Fruit fly (Drosophila melanogaster) whole organism, embryonic: ENCODE data around the gene mthl1.

ENCODE experiments used
- ATbp ChIP-seq: fragments of 200-800 bp; sonication (Bioruptor generic); optimal IDR thresholded peaks from 2 replicates; lab custom pipeline; 2017; ENCODE audit warnings: missing biosample characterization, mild to moderate bottlenecking, missing genetic modification characterization, missing genetic modification reagents
- Atf6 ChIP-seq: fragments of 200-800 bp; sonication (Bioruptor generic); IDR thresholded peaks from 2 replicates; pipeline ENCODE4 v1.3.6; 2022; ENCODE audit warnings: missing biosample characterization, missing genetic modification characterization
- CG10543 ChIP-seq: fragments of 200-800 bp; sonication (Bioruptor generic); optimal IDR thresholded peaks from 3 replicates; lab custom pipeline; 2017; ENCODE audit warnings: missing biosample characterization, mild to moderate bottlenecking, missing genetic modification characterization, moderate library complexity
- CG13287 ChIP-seq: fragments of 200-800 bp; sonication (Bioruptor generic); IDR thresholded peaks from 2 replicates; pipeline ENCODE4 v1.3.6; 2022; ENCODE audit warnings: missing biosample characterization, missing genetic modification characterization; ENCODE audit not compliant: partially characterized antibody
- CG14050 ChIP-seq: fragments of 200-800 bp; sonication (Bioruptor generic); IDR thresholded peaks from 3 replicates; pipeline ENCODE4 v1.3.6; 2022; ENCODE audit warnings: missing biosample characterization, missing genetic modification characterization
- CG15479 ChIP-seq: fragments of 200-800 bp; sonication (Bioruptor generic); optimal IDR thresholded peaks from 3 replicates; lab custom pipeline; 2019; ENCODE audit warnings: missing biosample characterization, mild to moderate bottlenecking, missing genetic modification characterization, moderate library complexity
- CG15601 ChIP-seq: fragments of 200-800 bp; sonication (Bioruptor generic); optimal IDR thresholded peaks from 3 replicates; lab custom pipeline; 2019; ENCODE audit warnings: missing biosample characterization, mild to moderate bottlenecking, missing genetic modification characterization, moderate library complexity
- CG1603 ChIP-seq: fragments of 200-800 bp; sonication (Bioruptor generic); optimal IDR thresholded peaks from 2 replicates; lab custom pipeline; 2019; ENCODE audit warnings: missing biosample characterization, mild to moderate bottlenecking, missing genetic modification characterization, moderate library complexity
- CG16779 ChIP-seq: fragments of 200-800 bp; sonication (Bioruptor generic); IDR thresholded peaks from 2 replicates; pipeline ENCODE4 v1.3.6; 2022; ENCODE audit warnings: missing biosample characterization, missing genetic modification characterization
- CG16863 ChIP-seq: fragments of 200-800 bp; sonication (Bioruptor generic); optimal IDR thresholded peaks from 3 replicates; lab custom pipeline; 2016; ENCODE audit warnings: missing biosample characterization, missing genetic modification characterization
- CG17385 ChIP-seq: fragments of 200-800 bp; sonication (Bioruptor generic); optimal IDR thresholded peaks from 3 replicates; lab custom pipeline; 2018; ENCODE audit warnings: missing biosample characterization, mild to moderate bottlenecking, missing genetic modification characterization
- CG2199 ChIP-seq: fragments of 200-800 bp; sonication (Bioruptor generic); IDR thresholded peaks from 3 replicates; pipeline ENCODE4 v1.3.6; 2022; ENCODE audit warnings: missing biosample characterization, missing genetic modification characterization
- CG30020 ChIP-seq: fragments of 200-800 bp; optimal IDR thresholded peaks from 2 replicates; lab custom pipeline; 2019; ENCODE audit warnings: missing biosample characterization, mild to moderate bottlenecking, missing genetic modification characterization, moderate library complexity
- CG4707 ChIP-seq: fragments of 200-800 bp; sonication (Bioruptor generic); optimal IDR thresholded peaks from 2 replicates; lab custom pipeline; 2018; ENCODE audit warnings: missing biosample characterization, mild to moderate bottlenecking, missing genetic modification characterization, moderate library complexity
- CG4820 ChIP-seq: fragments of 200-800 bp; sonication (Bioruptor generic); optimal IDR thresholded peaks from 3 replicates; lab custom pipeline; 2016; ENCODE audit warnings: missing biosample characterization, missing genetic modification characterization
- CG5180 ChIP-seq: fragments of 200-800 bp; sonication (Bioruptor generic); optimal IDR thresholded peaks from 3 replicates; lab custom pipeline; 2017; ENCODE audit warnings: missing biosample characterization, missing genetic modification characterization, mild to moderate bottlenecking, moderate library complexity, missing genetic modification reagents
- CG6654 ChIP-seq: fragments of 200-800 bp; sonication (Bioruptor generic); optimal IDR thresholded peaks from 2 replicates; lab custom pipeline; 2017; ENCODE audit warnings: missing biosample characterization, mild to moderate bottlenecking, missing genetic modification characterization
- CG6854 ChIP-seq: fragments of 200-800 bp; sonication (Bioruptor generic); optimal IDR thresholded peaks from 3 replicates; lab custom pipeline; 2017; ENCODE audit warnings: missing biosample characterization, mild to moderate bottlenecking, missing genetic modification characterization
- CG8765 ChIP-seq: fragments of 200-800 bp; sonication (Bioruptor generic); IDR thresholded peaks from 2 replicates; pipeline ENCODE4 v1.3.6; 2022; ENCODE audit warnings: missing biosample characterization, missing genetic modification characterization
- CrebB ChIP-seq: fragments of 200-800 bp; sonication (Bioruptor generic); optimal IDR thresholded peaks from 3 replicates; lab custom pipeline; 2018; ENCODE audit warnings: missing biosample characterization, mild to moderate bottlenecking, missing genetic modification characterization
- ERR ChIP-seq: fragments of 200-800 bp; sonication (Bioruptor generic); optimal IDR thresholded peaks from 2 replicates; lab custom pipeline; 2016; ENCODE audit warnings: missing biosample characterization, missing genetic modification characterization
- GATAe ChIP-seq: fragments of 200-800 bp; sonication (Bioruptor generic); conservative IDR thresholded peaks from 2 replicates; pipeline ENCODE4 v1.3.6; 2022; ENCODE audit warnings: missing biosample characterization, missing genetic modification characterization
- Hr3 ChIP-seq: fragments of 200-800 bp; sonication (Bioruptor generic); optimal IDR thresholded peaks from 3 replicates; lab custom pipeline; 2016; ENCODE audit warnings: missing biosample characterization, missing genetic modification characterization
- Meics ChIP-seq: fragments of 200-800 bp; sonication (Bioruptor generic); optimal IDR thresholded peaks from 2 replicates; lab custom pipeline; 2017; ENCODE audit warnings: missing biosample characterization, mild to moderate bottlenecking, missing genetic modification characterization
- Mrtf ChIP-seq: fragments of 200-800 bp; sonication (Bioruptor generic); IDR thresholded peaks from 3 replicates; pipeline ENCODE4 v1.3.6; 2022; ENCODE audit warnings: missing biosample characterization, missing genetic modification characterization
- Oaz ChIP-seq: fragments of 200-800 bp; sonication (Bioruptor generic); IDR thresholded peaks from 2 replicates; pipeline ENCODE4 v1.3.6; 2022; ENCODE audit warnings: missing biosample characterization, missing genetic modification characterization
- Oli ChIP-seq: fragments of 200-800 bp; sonication (Bioruptor generic); optimal IDR thresholded peaks from 2 replicates; lab custom pipeline; 2018; ENCODE audit warnings: missing biosample characterization, mild to moderate bottlenecking, missing genetic modification characterization, moderate library complexity
- bab2 ChIP-seq: fragments of 200-800 bp; sonication (Bioruptor generic); optimal IDR thresholded peaks from 2 replicates; lab custom pipeline; 2016; ENCODE audit warnings: missing biosample characterization, missing genetic modification characterization
- bowl ChIP-seq: fragments of 200-800 bp; sonication (Bioruptor generic); IDR thresholded peaks from 2 replicates; pipeline ENCODE4 v1.3.6; 2022; ENCODE audit warnings: missing biosample characterization, missing genetic modification characterization
- crp ChIP-seq, 2 experiments: fragments of 200-800 bp; sonication (Bioruptor generic); optimal IDR thresholded peaks; 2 replicates in 1 of 2; 3 replicates in 1 of 2; lab custom pipeline; 2017; ENCODE audit warnings: missing biosample characterization in 2 of 2, missing genetic modification characterization in 2 of 2, mild to moderate bottlenecking in 1 of 2, moderate library complexity in 1 of 2
- gcm2 ChIP-seq: fragments of 200-800 bp; sonication (Bioruptor generic); optimal IDR thresholded peaks from 2 replicates; lab custom pipeline; 2016; ENCODE audit warnings: missing biosample characterization, missing genetic modification characterization
- gem ChIP-seq: fragments of 200-800 bp; sonication (Bioruptor generic); optimal IDR thresholded peaks from 2 replicates; lab custom pipeline; 2019; ENCODE audit warnings: missing biosample characterization, mild to moderate bottlenecking, missing genetic modification characterization, moderate library complexity
- jumu ChIP-seq: fragments of 200-800 bp; sonication (Bioruptor generic); optimal IDR thresholded peaks from 3 replicates; lab custom pipeline; 2016; ENCODE audit warnings: missing biosample characterization, missing genetic modification characterization
- lab ChIP-seq: fragments of 200-800 bp; sonication (Bioruptor generic); optimal IDR thresholded peaks from 3 replicates; lab custom pipeline; 2017; ENCODE audit warnings: missing biosample characterization, missing genetic modification characterization, mild to moderate bottlenecking, moderate library complexity, missing genetic modification reagents
- nerfin-1 ChIP-seq: fragments of 200-800 bp; sonication (Bioruptor generic); optimal IDR thresholded peaks from 3 replicates; lab custom pipeline; 2019; ENCODE audit warnings: missing biosample characterization, mild to moderate bottlenecking, missing genetic modification characterization, moderate library complexity
- nerfin-2 ChIP-seq: fragments of 200-800 bp; sonication (Bioruptor generic); IDR thresholded peaks from 2 replicates; pipeline ENCODE4 v1.3.6; 2022; ENCODE audit warnings: missing biosample characterization, missing genetic modification characterization; ENCODE audit not compliant: partially characterized antibody
- oc ChIP-seq: fragments of 200-800 bp; sonication (Bioruptor generic); optimal IDR thresholded peaks from 2 replicates; lab custom pipeline; 2018; ENCODE audit warnings: missing biosample characterization, mild to moderate bottlenecking, missing genetic modification characterization, moderate library complexity
- p53 ChIP-seq: fragments of 200-800 bp; sonication (Bioruptor generic); optimal IDR thresholded peaks from 2 replicates; lab custom pipeline; 2016; ENCODE audit warnings: missing biosample characterization, missing genetic modification characterization
- peb ChIP-seq: fragments of 200-800 bp; sonication (Bioruptor generic); IDR thresholded peaks from 2 replicates; pipeline ENCODE4 v1.3.6; 2022; ENCODE audit warnings: missing biosample characterization, missing genetic modification characterization
- phol ChIP-seq: fragments of 200-800 bp; sonication (Bioruptor generic); optimal IDR thresholded peaks from 3 replicates; lab custom pipeline; 2018; ENCODE audit warnings: missing biosample characterization, mild to moderate bottlenecking, missing genetic modification characterization, moderate library complexity
- pum ChIP-seq: fragments of 200-800 bp; sonication (Bioruptor generic); optimal IDR thresholded peaks from 2 replicates; lab custom pipeline; 2016; ENCODE audit warnings: missing biosample characterization, missing genetic modification characterization
- ranshi ChIP-seq: fragments of 200-800 bp; sonication (Bioruptor generic); IDR thresholded peaks from 2 replicates; pipeline ENCODE4 v1.3.6; 2022; ENCODE audit warnings: missing biosample characterization, missing genetic modification characterization
- schlank ChIP-seq: fragments of 200-800 bp; sonication (Bioruptor generic); optimal IDR thresholded peaks from 2 replicates; lab custom pipeline; 2018; ENCODE audit warnings: missing biosample characterization, mild to moderate bottlenecking, missing genetic modification characterization
- slbo ChIP-seq: fragments of 200-800 bp; sonication (Bioruptor generic); IDR thresholded peaks from 2 replicates; pipeline ENCODE4 v1.3.6; 2022; ENCODE audit warnings: missing biosample characterization, missing genetic modification characterization
- stc ChIP-seq: fragments of 200-800 bp; sonication (Bioruptor generic); IDR thresholded peaks from 2 replicates; pipeline ENCODE4 v1.3.6; 2022; ENCODE audit warnings: missing biosample characterization, missing genetic modification characterization
- trh ChIP-seq: fragments of 200-800 bp; sonication (Bioruptor generic); optimal IDR thresholded peaks from 2 replicates; lab custom pipeline; 2016; ENCODE audit warnings: missing biosample characterization, missing genetic modification characterization
- zfh1 ChIP-seq: fragments of 200-800 bp; sonication (Bioruptor generic); IDR thresholded peaks from 3 replicates; pipeline ENCODE4 v1.3.6; 2022; ENCODE audit warnings: missing biosample characterization, missing genetic modification characterization
- zfh2 ChIP-seq: fragments of 200-800 bp; sonication (Bioruptor generic); optimal IDR thresholded peaks from 2 replicates; lab custom pipeline; 2016; ENCODE audit warnings: missing biosample characterization, missing genetic modification characterization

mthl1 gene

dm6 chrX:16650078-16651063, 9.6 kb downstream of the mthl1 start (continued):
- TF ChIP-seq CG13287 (GFP tag; lab: Robert Waterston, UW) (no peak), CG16779 (no peak), crp (GFP tag; optimal IDR thresholded peaks at IDR 0.05; lab: Kevin White, UChicago) (no peak), bab2 (GFP tag; lab: Kevin White, UChicago) (peak; percentile 73), ERR (peak; percentile 70), Meics (peak; percentile 22), CG15601 (peak; percentile 37), slbo (GFP tag; lab: Robert Waterston, UW) (peak; percentile 21; the same call in 1 of the 2 replicates), schlank (tag; lab: Kevin White, UChicago) (peak; percentile 43), CG16863 (no peak), Mrtf (GFP tag; lab: Robert Waterston, UW) (peak; percentile 66), CrebB (tag; lab: Kevin White, UChicago) (no peak), nerfin-1 (tag; lab: Kevin White, UChicago) (no peak), Oaz (GFP tag; lab: Robert Waterston, UW) (peak; percentile 73), gcm2 (no peak), CG17385 (GFP tag; lab: Kevin White, UChicago) (peak; percentile 19), CG4820 (GFP tag; lab: Kevin White, UChicago) (no peak), phol (tag; lab: Kevin White, UChicago) (peak; percentile 5), gem (peak; percentile 51), zfh1 (GFP tag; lab: Robert Waterston, UW) (peak; percentile 84), GATAe (GFP tag; lab: Robert Waterston, UW) (no peak), CG2199 (GFP tag; lab: Robert Waterston, UW) (0 out of 3 replicates have a peak, but pooled peaks have one; percentile 48), CG30020 (tag; lab: Kevin White, UChicago) (no peak), Hr3 (GFP tag; lab: Kevin White, UChicago) (peak; percentile 67), CG1603 (tag; lab: Kevin White, UChicago) (peak; percentile 41), p53 (GFP tag; lab: Kevin White, UChicago) (peak; percentile 27), jumu (peak; percentile 80), CG8765 (no peak), CG6654 (GFP tag; lab: Kevin White, UChicago) (no peak), CG14050 (GFP tag; lab: Robert Waterston, UW) (peak; percentile 75), CG10543 (GFP tag; lab: Kevin White, UChicago) (peak; percentile 22), peb (GFP tag; lab: Robert Waterston, UW) (no peak), CG5180 (GFP tag; lab: Kevin White, UChicago) (peak; percentile 2), CG15479 (GFP tag; lab: Kevin White, UChicago) (no peak), bowl (GFP tag; lab: Robert Waterston, UW) (0 out of 2 replicates have a peak, but pooled peaks have one; percentile 30), nerfin-2 (GFP tag; lab: Robert Waterston, UW) (no peak), Atf6 (GFP tag; lab: Robert Waterston, UW) (peak; percentile 81; the same call in 1 of the 2 replicates), oc (peak; percentile 57), ranshi (GFP tag; lab: Robert Waterston, UW) (no peak), trh (GFP tag; lab: Kevin White, UChicago) (peak; percentile 8), zfh2 (no peak), Oli (tag; lab: Kevin White, UChicago) (peak; percentile 29), ATbp (peak; percentile 16), lab (GFP tag; lab: Kevin White, UChicago) (peak; percentile 53), CG6854 (peak; percentile 26), stc (peak; percentile 72), CG4707 (GFP tag; lab: Kevin White, UChicago) (peak; percentile 95), pum (GFP tag; lab: Kevin White, UChicago) (peak; percentile 67)
